Worm (Caenorhabditis elegans) whole organism, L3 larva: ENCODE data around the gene T28H10.2.

Experiments used
- R02D3.7 ChIP-seq: fragments of 150-350 bp; optimal IDR thresholded peaks from 2 replicates; lab custom pipeline; 2014; ENCODE audit warnings: missing biosample characterization, missing genetic modification characterization
- ZK546.5 ChIP-seq: sonication (generic microtip); optimal IDR thresholded peaks from 2 replicates; lab custom pipeline; 2017; ENCODE audit warnings: missing biosample characterization, missing genetic modification characterization
- aly-2 ChIP-seq: fragments of 150-350 bp; optimal IDR thresholded peaks from 2 replicates; lab custom pipeline; 2014; ENCODE audit warnings: missing biosample characterization, missing genetic modification characterization
- ama-1 ChIP-seq: fragments of 150-350 bp; optimal IDR thresholded peaks from 2 replicates; lab custom pipeline; 2018
- ceh-16 ChIP-seq: sonication (generic microtip); optimal IDR thresholded peaks from 2 replicates; lab custom pipeline; 2017; ENCODE audit warnings: missing biosample characterization, missing genetic modification characterization
- ceh-28 ChIP-seq: fragments of 150-350 bp; optimal IDR thresholded peaks from 2 replicates; lab custom pipeline; 2014; ENCODE audit warnings: missing biosample characterization, missing genetic modification reagents, missing genetic modification characterization
- ceh-82 ChIP-seq: fragments of 150-350 bp; optimal IDR thresholded peaks from 2 replicates; lab custom pipeline; 2014; ENCODE audit warnings: missing biosample characterization, missing genetic modification characterization
- ceh-9 ChIP-seq: sonication (generic microtip); optimal IDR thresholded peaks from 2 replicates; lab custom pipeline; 2018; ENCODE audit warnings: missing biosample characterization, missing genetic modification characterization
- daf-12 ChIP-seq: fragments of 150-350 bp; optimal IDR thresholded peaks from 2 replicates; lab custom pipeline; 2014; ENCODE audit warnings: missing biosample characterization, missing genetic modification reagents, missing genetic modification characterization
- egl-27 ChIP-seq: sonication (generic microtip); optimal IDR thresholded peaks from 4 replicates; lab custom pipeline; 2017; ENCODE audit warnings: missing biosample characterization, missing genetic modification reagents, missing genetic modification characterization
- egl-5 ChIP-seq: fragments of 150-350 bp; optimal IDR thresholded peaks from 2 replicates; lab custom pipeline; 2017; ENCODE audit warnings: missing biosample characterization, missing genetic modification reagents, missing genetic modification characterization, inconsistent platforms
- elt-1 ChIP-seq: fragments of 150-350 bp; optimal IDR thresholded peaks from 2 replicates; lab custom pipeline; 2014; ENCODE audit warnings: missing biosample characterization, missing genetic modification characterization
- elt-2 ChIP-seq: sonication (generic microtip); optimal IDR thresholded peaks from 2 replicates; lab custom pipeline; 2016; ENCODE audit warnings: missing genetic modification reagents, mild to moderate bottlenecking, missing genetic modification characterization, missing compliant biosample characterization
- elt-3 ChIP-seq, 3 experiments: fragments of 150-350 bp in 1 of 3; sonication (generic microtip) in 2 of 3; optimal IDR thresholded peaks; 2 replicates in 2 of 3; 4 replicates in 1 of 3; lab custom pipeline; 2014 to 2017; ENCODE audit warnings: missing biosample characterization in 3 of 3, missing genetic modification characterization in 3 of 3
- eor-1 ChIP-seq, 2 experiments: fragments of 150-350 bp; optimal IDR thresholded peaks; 2 replicates each; lab custom pipeline; 2014 to 2018; ENCODE audit warnings: missing biosample characterization in 2 of 2, missing genetic modification characterization in 2 of 2
- fkh-2 ChIP-seq: fragments of 150-350 bp; optimal IDR thresholded peaks from 2 replicates; lab custom pipeline; 2014; ENCODE audit warnings: missing biosample characterization, missing genetic modification reagents, missing genetic modification characterization
- hmg-11 ChIP-seq: sonication (generic microtip); optimal IDR thresholded peaks from 2 replicates; lab custom pipeline; 2016; ENCODE audit warnings: missing genetic modification characterization, missing compliant biosample characterization
- jun-1 ChIP-seq: fragments of 150-350 bp; optimal IDR thresholded peaks from 2 replicates; lab custom pipeline; 2014; ENCODE audit warnings: missing biosample characterization, missing genetic modification reagents, missing genetic modification characterization
- lin-39 ChIP-seq: fragments of 150-350 bp; optimal IDR thresholded peaks from 2 replicates; lab custom pipeline; 2018; ENCODE audit warnings: missing biosample characterization, missing genetic modification reagents, missing genetic modification characterization
- lsy-12 ChIP-seq: sonication (generic microtip); optimal IDR thresholded peaks from 2 replicates; lab custom pipeline; 2016; ENCODE audit warnings: mild to moderate bottlenecking, missing genetic modification characterization, missing compliant biosample characterization
- mdl-1 ChIP-seq: fragments of 150-350 bp; optimal IDR thresholded peaks from 2 replicates; lab custom pipeline; 2014; ENCODE audit warnings: missing biosample characterization, missing genetic modification characterization
- mml-1 ChIP-seq: fragments of 150-350 bp; sonication (generic microtip); optimal IDR thresholded peaks from 3 replicates; lab custom pipeline; 2014; ENCODE audit warnings: missing biosample characterization, missing genetic modification characterization
- nfya-1 ChIP-seq: sonication (generic microtip); optimal IDR thresholded peaks from 2 replicates; lab custom pipeline; 2017; ENCODE audit warnings: missing genetic modification characterization, mild to moderate bottlenecking, missing compliant biosample characterization, antibody characterized with exemption, moderate library complexity; ENCODE audit not compliant: insufficient read depth
- nhr-11 ChIP-seq: fragments of 150-350 bp; optimal IDR thresholded peaks from 2 replicates; lab custom pipeline; 2014; ENCODE audit warnings: missing biosample characterization, missing genetic modification characterization
- nhr-12 ChIP-seq: fragments of 150-350 bp; optimal IDR thresholded peaks from 2 replicates; lab custom pipeline; 2014; ENCODE audit warnings: missing biosample characterization, missing genetic modification characterization
- nhr-23 ChIP-seq: fragments of 150-350 bp; optimal IDR thresholded peaks from 2 replicates; lab custom pipeline; 2014; ENCODE audit warnings: missing biosample characterization, missing genetic modification reagents, missing genetic modification characterization
- nhr-237 ChIP-seq: fragments of 150-350 bp; optimal IDR thresholded peaks from 2 replicates; lab custom pipeline; 2014; ENCODE audit warnings: missing biosample characterization, missing genetic modification characterization
- nhr-25 ChIP-seq: sonication (generic microtip); optimal IDR thresholded peaks from 2 replicates; lab custom pipeline; 2017; ENCODE audit warnings: missing biosample characterization, missing genetic modification characterization
- nhr-28 ChIP-seq: fragments of 150-350 bp; optimal IDR thresholded peaks from 2 replicates; lab custom pipeline; 2014; ENCODE audit warnings: missing biosample characterization, missing genetic modification characterization
- nhr-43 ChIP-seq: sonication (generic microtip); optimal IDR thresholded peaks from 2 replicates; lab custom pipeline; 2016; ENCODE audit warnings: mild to moderate bottlenecking, missing genetic modification characterization, missing compliant biosample characterization; ENCODE audit not compliant: poor library complexity, severe bottlenecking
- nhr-67 ChIP-seq: fragments of 150-350 bp; optimal IDR thresholded peaks from 2 replicates; lab custom pipeline; 2014; ENCODE audit warnings: missing biosample characterization, missing genetic modification characterization
- nhr-76 ChIP-seq: fragments of 150-350 bp; sonication (generic microtip); optimal IDR thresholded peaks from 5 replicates; lab custom pipeline; 2014; ENCODE audit warnings: missing biosample characterization, missing genetic modification characterization
- nhr-77 ChIP-seq: fragments of 150-350 bp; optimal IDR thresholded peaks from 2 replicates; lab custom pipeline; 2014; ENCODE audit warnings: missing biosample characterization, missing genetic modification characterization
- pha-4 ChIP-seq: fragments of 150-350 bp; optimal IDR thresholded peaks from 2 replicates; lab custom pipeline; 2014; ENCODE audit warnings: missing biosample characterization, missing genetic modification reagents, missing genetic modification characterization
- pqm-1 ChIP-seq: fragments of 150-350 bp; optimal IDR thresholded peaks from 2 replicates; lab custom pipeline; 2017; ENCODE audit warnings: missing biosample characterization, missing genetic modification characterization, inconsistent platforms
- sea-2 ChIP-seq: fragments of 150-350 bp; sonication (generic microtip); optimal IDR thresholded peaks from 4 replicates; lab custom pipeline; 2014; ENCODE audit warnings: missing biosample characterization, missing genetic modification reagents, missing genetic modification characterization
- skn-1 ChIP-seq: fragments of 150-350 bp; optimal IDR thresholded peaks from 2 replicates; lab custom pipeline; 2014; ENCODE audit warnings: missing biosample characterization, missing genetic modification characterization
- snpc-4 ChIP-seq: fragments of 150-350 bp; optimal IDR thresholded peaks from 2 replicates; lab custom pipeline; 2014; ENCODE audit warnings: missing biosample characterization, missing genetic modification characterization
- unc-39 ChIP-seq: sonication (generic microtip); optimal IDR thresholded peaks from 4 replicates; lab custom pipeline; 2017; ENCODE audit warnings: missing biosample characterization, missing genetic modification characterization
- unc-62 ChIP-seq: fragments of 150-350 bp; sonication (generic microtip); optimal IDR thresholded peaks from 4 replicates; lab custom pipeline; 2014; ENCODE audit warnings: missing biosample characterization, missing genetic modification reagents, missing genetic modification characterization
- zag-1 ChIP-seq: fragments of 150-350 bp; optimal IDR thresholded peaks from 2 replicates; lab custom pipeline; 2014; ENCODE audit warnings: missing biosample characterization, missing genetic modification characterization
- ztf-11 ChIP-seq: fragments of 150-350 bp; optimal IDR thresholded peaks from 2 replicates; lab custom pipeline; 2014; ENCODE audit warnings: missing biosample characterization, missing genetic modification characterization
- ztf-4 ChIP-seq: fragments of 150-350 bp; optimal IDR thresholded peaks from 2 replicates; lab custom pipeline; 2014; ENCODE audit warnings: missing biosample characterization, missing genetic modification characterization

T28H10.2 gene

DNA sequence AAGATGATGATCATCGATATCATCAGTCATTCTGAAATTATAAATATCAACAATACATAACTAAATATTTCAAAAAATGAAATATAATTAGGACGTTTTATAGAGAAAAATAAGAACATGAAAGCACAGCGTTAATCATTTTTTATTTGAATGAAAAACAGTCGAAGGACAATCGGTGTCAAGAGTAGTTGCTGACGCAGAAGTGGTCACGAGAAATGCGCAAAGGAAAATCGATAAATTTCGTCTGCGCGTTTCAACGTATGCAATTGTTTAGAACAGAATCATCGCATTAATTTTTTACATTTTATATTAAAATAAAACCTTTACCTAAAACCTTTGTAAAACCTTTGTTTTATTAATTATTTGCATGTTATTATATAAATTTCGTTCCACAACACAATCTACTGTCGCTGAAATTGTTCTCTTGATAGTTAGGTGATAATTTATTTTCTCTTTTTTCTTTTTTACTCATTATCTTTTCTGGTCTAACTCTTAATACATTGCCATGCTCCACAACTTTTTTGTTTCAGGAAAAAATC, 15.0 kb downstream of the T28H10.2 start, which contains the start of the genes W04D2.4 and rbm-25 (continued):
- TF ChIP-seq jun-1 (tag; lab: Kevin White, UChicago) = peak; percentile 47
- no peak for TF ChIP-seq elt-3 (tag; optimal IDR thresholded peaks at IDR 0.05; lab: Kevin White, UChicago)
- TF ChIP-seq ama-1 (lab: Kevin White, UChicago) = no peak
- no peak for TF ChIP-seq mml-1 (tag; lab: Kevin White, UChicago)
- no peak for TF ChIP-seq unc-39 (tag; lab: Kevin White, UChicago)
- TF ChIP-seq ZK546.5 = no peak
- no peak for TF ChIP-seq ceh-9 (tag; lab: Kevin White, UChicago)
- peak; percentile 22 for TF ChIP-seq nhr-43 (tag; lab: Kevin White, UChicago)
- no peak for TF ChIP-seq mdl-1 (tag; lab: Kevin White, UChicago)
- peak; percentile 92 for TF ChIP-seq pha-4
- TF ChIP-seq nhr-77 (tag; lab: Kevin White, UChicago) = no peak
- TF ChIP-seq ceh-16 (tag; lab: Kevin White, UChicago) = no peak
- TF ChIP-seq pqm-1 = peak; percentile 13
- no peak for TF ChIP-seq unc-62 (GFP tag; lab: Kevin White, UChicago)
- TF ChIP-seq egl-5 = peak; percentile 55
- no peak for TF ChIP-seq daf-12 (tag; lab: Kevin White, UChicago)
- TF ChIP-seq nfya-1 (tag; lab: Kevin White, UChicago) = peak; percentile 83
- no peak for TF ChIP-seq nhr-67
- peak; percentile 38 for TF ChIP-seq ceh-82 (tag; lab: Kevin White, UChicago)
- peak; percentile 42 for TF ChIP-seq skn-1

DNA sequence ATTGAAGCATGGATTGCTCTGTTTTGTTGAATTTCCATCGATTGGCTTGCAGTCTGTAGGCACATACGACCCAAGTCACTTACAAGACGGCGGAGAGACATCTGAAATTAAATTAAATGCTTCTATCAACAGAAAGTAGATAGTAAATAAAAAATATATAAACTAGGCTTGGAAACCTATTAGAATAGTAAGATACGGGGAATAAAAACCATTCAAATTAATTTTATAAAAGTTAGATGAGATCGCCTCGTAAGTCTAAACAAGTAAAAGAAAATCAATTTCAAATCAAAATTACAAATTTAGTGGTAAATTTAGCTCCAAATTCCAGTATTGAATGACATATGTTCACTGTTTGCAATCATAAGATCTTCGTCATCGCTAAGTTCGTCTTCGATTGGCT, 18.2 kb downstream of the T28H10.2 start, which contains the start of gene mrps-11:
mrps-11 (minus strand) TSS at position 101 of the 400 bp plus-strand sequence.
- TF ChIP-seq nhr-43 (tag; lab: Kevin White, UChicago) (no peak), elt-3 (tag; optimal IDR thresholded peaks at IDR 0.05; lab: Kevin White, UChicago) (no peak), ceh-28 (tag; lab: Kevin White, UChicago) (no peak), R02D3.7 (tag; lab: Kevin White, UChicago) (no peak), hmg-11 (tag; lab: Kevin White, UChicago) (no peak), ceh-16 (tag; lab: Kevin White, UChicago) (no peak), pqm-1 (no peak), lin-39 (tag; lab: Kevin White, UChicago) (no peak), nfya-1 (tag; lab: Kevin White, UChicago) (no peak), daf-12 (tag; lab: Kevin White, UChicago) (no peak), unc-39 (tag; lab: Kevin White, UChicago) (no peak)

DNA sequence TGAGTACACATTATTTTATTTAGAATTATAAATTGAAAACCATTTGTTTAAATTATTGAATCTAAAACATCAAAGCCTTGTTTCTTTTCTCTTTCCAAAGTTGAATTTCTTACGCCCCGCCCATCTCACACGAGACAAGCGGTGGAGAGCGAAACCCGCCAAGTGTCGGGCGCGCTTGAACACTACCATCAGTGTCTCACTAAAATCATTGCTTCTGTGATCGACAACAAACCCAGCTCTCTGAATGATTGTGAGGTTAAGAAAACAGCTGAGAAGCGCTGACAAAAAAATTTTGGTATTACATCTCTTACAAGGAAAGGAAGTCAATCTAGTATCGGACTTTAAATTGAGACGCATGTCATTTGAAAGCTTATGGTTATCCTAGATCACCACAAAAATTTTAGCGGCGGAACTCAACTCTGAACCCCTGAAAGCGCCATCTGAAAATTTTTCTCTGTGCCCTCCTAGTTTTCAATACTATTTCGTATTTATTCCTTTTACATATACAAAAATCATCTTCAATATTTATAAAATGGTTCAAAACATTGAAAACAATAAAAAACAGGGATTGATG, 21.6 kb downstream of the T28H10.2 start:
- TF ChIP-seq zag-1 (tag; lab: Kevin White, UChicago) (no peak), ceh-28 (tag; lab: Kevin White, UChicago) (peak; percentile 57), mdl-1 (tag; lab: Kevin White, UChicago) (no peak), ceh-16 (tag; lab: Kevin White, UChicago) (no peak), elt-2 (tag; lab: Kevin White, UChicago) (peak; percentile 58), aly-2 (tag; lab: Kevin White, UChicago) (no peak), skn-1 (peak; percentile 25), nhr-23 (tag; lab: Kevin White, UChicago) (peak; percentile 75), eor-1 (tag; optimal IDR thresholded peaks at IDR 0.05; lab: Kevin White, UChicago) (no peak), pqm-1 (peak; percentile 54), nhr-12 (tag; lab: Kevin White, UChicago) (no peak), ZK546.5 (no peak), unc-62 (GFP tag; lab: Kevin White, UChicago) (peak; percentile 50), unc-39 (tag; lab: Kevin White, UChicago) (no peak), nhr-67 (no peak), ceh-82 (tag; lab: Kevin White, UChicago) (no peak), snpc-4 (tag; lab: Kevin White, UChicago) (peak; percentile 99), egl-27 (tag; lab: Kevin White, UChicago) (peak; percentile 0), nhr-76 (tag; lab: Kevin White, UChicago) (no peak), jun-1 (tag; lab: Kevin White, UChicago) (peak; percentile 29), ztf-11 (tag; lab: Kevin White, UChicago) (no peak), lsy-12 (tag; lab: Kevin White, UChicago) (peak; percentile 61), sea-2 (GFP tag; lab: Kevin White, UChicago) (no peak), nhr-11 (no peak), elt-1 (tag; lab: Kevin White, UChicago) (no peak), lin-39 (tag; lab: Kevin White, UChicago) (peak; percentile 70), R02D3.7 (tag; lab: Kevin White, UChicago) (peak; percentile 57), egl-5 (no peak), pha-4 (peak; percentile 32), elt-3 (tag; optimal IDR thresholded peaks at IDR 0.05; lab: Kevin White, UChicago) (no peak), nhr-28 (tag; lab: Kevin White, UChicago) (no peak), nhr-237 (no peak), hmg-11 (tag; lab: Kevin White, UChicago) (peak; percentile 68), fkh-2 (tag; lab: Kevin White, UChicago) (no peak), ztf-4 (tag; lab: Kevin White, UChicago) (no peak), daf-12 (tag; lab: Kevin White, UChicago) (no peak), nfya-1 (tag; lab: Kevin White, UChicago) (peak; percentile 74), ceh-9 (tag; lab: Kevin White, UChicago) (no peak), nhr-25 (tag; lab: Kevin White, UChicago) (peak; percentile 64), ama-1 (lab: Kevin White, UChicago) (peak; percentile 78), mml-1 (tag; lab: Kevin White, UChicago) (no peak)
